Fruit fly (Drosophila melanogaster): ENCODE results near the gene CG13039.

- TF ChIP-seq CG11902 (GFP tag; optimal IDR thresholded peaks at IDR 0.05) = no peak
- no peak for TF ChIP-seq salr (GFP tag; optimal IDR thresholded peaks at IDR 0.05)
- no peak for TF ChIP-seq CG4318 (GFP tag; optimal IDR thresholded peaks at IDR 0.05)
- no peak for TF ChIP-seq Hr39 (GFP tag; optimal IDR thresholded peaks at IDR 0.05)
- no peak for TF ChIP-seq Hr4 (GFP tag; optimal IDR thresholded peaks at IDR 0.05)
- no peak for TF ChIP-seq dsx (GFP tag; optimal IDR thresholded peaks at IDR 0.05; ENCODE audit: poor library complexity, severe bottlenecking)
- no peak for TF ChIP-seq Ets21C (GFP tag; optimal IDR thresholded peaks at IDR 0.05)
- no peak for TF ChIP-seq Sox15 (GFP tag; optimal IDR thresholded peaks at IDR 0.05)
- no peak for TF ChIP-seq Smox (GFP tag; optimal IDR thresholded peaks at IDR 0.05)
Observed at dm6 chr3L:16333013-16333412, 6.5 kb upstream of the CG13039 start, which contains the start of gene CG13056.

All from whole organism, prepupa.